Fruit fly (Drosophila melanogaster) whole organism, embryonic: ENCODE data around the gene Mco4.

ENCODE experiments used
- Awh ChIP-seq: fragments of 200-800 bp; sonication (Bioruptor generic); IDR thresholded peaks from 2 replicates; pipeline ENCODE4, ENCODE4 v1.3.6; 2022; ENCODE audit warnings: missing biosample characterization, missing genetic modification characterization
- Blimp-1 ChIP-seq: fragments of 200-800 bp; sonication (Bioruptor generic); optimal IDR thresholded peaks from 3 replicates; lab custom pipeline; 2018; ENCODE audit warnings: missing biosample characterization, missing genetic modification characterization, mild to moderate bottlenecking, moderate library complexity, missing genetic modification reagents
- CG10267 ChIP-seq: fragments of 200-800 bp; sonication (Bioruptor generic); optimal IDR thresholded peaks from 2 replicates; lab custom pipeline; 2018; ENCODE audit warnings: missing biosample characterization, mild to moderate bottlenecking, missing genetic modification characterization, moderate library complexity
- CG11696 ChIP-seq: fragments of 200-800 bp; sonication (Bioruptor generic); IDR thresholded peaks from 2 replicates; pipeline ENCODE4 v1.3.6; 2022; ENCODE audit warnings: missing biosample characterization, missing genetic modification characterization
- CG12744 ChIP-seq: fragments of 200-800 bp; sonication (Bioruptor generic); optimal IDR thresholded peaks from 2 replicates; lab custom pipeline; 2016; ENCODE audit warnings: missing biosample characterization, missing genetic modification characterization
- CG13894 ChIP-seq: fragments of 200-800 bp; sonication (Bioruptor generic); optimal IDR thresholded peaks from 3 replicates; lab custom pipeline; 2018; ENCODE audit warnings: missing biosample characterization, mild to moderate bottlenecking, missing genetic modification characterization, moderate library complexity
- CG15479 ChIP-seq: fragments of 200-800 bp; sonication (Bioruptor generic); optimal IDR thresholded peaks from 3 replicates; lab custom pipeline; 2019; ENCODE audit warnings: missing biosample characterization, mild to moderate bottlenecking, missing genetic modification characterization, moderate library complexity
- CG17186 ChIP-seq: fragments of 200-800 bp; sonication (Bioruptor generic); optimal IDR thresholded peaks from 3 replicates; lab custom pipeline; 2017; ENCODE audit warnings: missing biosample characterization, missing genetic modification reagents, missing genetic modification characterization
- CG17385 ChIP-seq: fragments of 200-800 bp; sonication (Bioruptor generic); optimal IDR thresholded peaks from 3 replicates; lab custom pipeline; 2018; ENCODE audit warnings: missing biosample characterization, mild to moderate bottlenecking, missing genetic modification characterization
- CG1832 ChIP-seq: fragments of 200-800 bp; sonication (Bioruptor generic); optimal IDR thresholded peaks from 2 replicates; lab custom pipeline; 2017; ENCODE audit warnings: missing biosample characterization, mild to moderate bottlenecking, missing genetic modification characterization, inconsistent platforms
- CG32772 ChIP-seq: fragments of 200-800 bp; sonication (Bioruptor generic); IDR thresholded peaks from 2 replicates; pipeline ENCODE4 v1.3.6; 2022; ENCODE audit warnings: missing biosample characterization, missing genetic modification characterization
- CG4730 ChIP-seq: fragments of 200-800 bp; sonication (Bioruptor generic); IDR thresholded peaks from 2 replicates; pipeline ENCODE4 v1.3.6; 2022; ENCODE audit warnings: missing biosample characterization, missing genetic modification characterization
- CG6175 ChIP-seq: fragments of 200-800 bp; sonication (Bioruptor generic); IDR thresholded peaks from 3 replicates; pipeline ENCODE4 v1.3.6; 2022; ENCODE audit warnings: missing biosample characterization, missing genetic modification characterization
- CG6791 ChIP-seq: fragments of 200-800 bp; sonication (Bioruptor generic); IDR thresholded peaks from 3 replicates; pipeline ENCODE4 v1.3.6; 2022; ENCODE audit warnings: missing biosample characterization, missing genetic modification characterization; ENCODE audit not compliant: partially characterized antibody
- CG7839 ChIP-seq: fragments of 200-800 bp; sonication (Bioruptor generic); optimal IDR thresholded peaks from 3 replicates; lab custom pipeline; 2018; ENCODE audit warnings: missing biosample characterization, mild to moderate bottlenecking, missing genetic modification characterization, moderate library complexity
- CG7987 ChIP-seq: fragments of 200-800 bp; sonication (Bioruptor generic); optimal IDR thresholded peaks from 2 replicates; lab custom pipeline; 2018; ENCODE audit warnings: missing biosample characterization, mild to moderate bottlenecking, missing genetic modification characterization, moderate library complexity
- CoRest ChIP-seq: fragments of 200-800 bp; sonication (Bioruptor generic); optimal IDR thresholded peaks from 3 replicates; lab custom pipeline; 2018; ENCODE audit warnings: missing biosample characterization, mild to moderate bottlenecking, missing genetic modification characterization, moderate library complexity
- Deaf1 ChIP-seq: fragments of 200-800 bp; optimal IDR thresholded peaks from 3 replicates; lab custom pipeline; 2019; ENCODE audit warnings: missing biosample characterization, mild to moderate bottlenecking, missing genetic modification characterization, moderate library complexity
- Dek ChIP-seq: fragments of 200-800 bp; sonication (Bioruptor generic); optimal IDR thresholded peaks from 3 replicates; lab custom pipeline; 2019; ENCODE audit warnings: missing biosample characterization, mild to moderate bottlenecking, missing genetic modification characterization, moderate library complexity
- Ets65A ChIP-seq: fragments of 200-800 bp; sonication (Bioruptor generic); peaks from one replicate; lab custom pipeline; 2016; ENCODE audit warnings: missing biosample characterization, missing genetic modification characterization
- Fer1 ChIP-seq: fragments of 200-800 bp; sonication (Bioruptor generic); optimal IDR thresholded peaks from 2 replicates; lab custom pipeline; 2017; ENCODE audit warnings: missing biosample characterization, mild to moderate bottlenecking, missing genetic modification characterization
- Gsc ChIP-seq: fragments of 200-800 bp; sonication (Bioruptor generic); IDR thresholded peaks from 2 replicates; pipeline ENCODE4 v1.3.6; 2022; ENCODE audit warnings: missing biosample characterization, missing genetic modification characterization
- H15 ChIP-seq: fragments of 200-800 bp; sonication (Bioruptor generic); IDR thresholded peaks from 3 replicates; pipeline ENCODE4 v1.3.6; 2022; ENCODE audit warnings: missing biosample characterization, missing genetic modification characterization
- HLHmδ ChIP-seq: fragments of 200-800 bp; sonication (Bioruptor generic); optimal IDR thresholded peaks from 2 replicates; lab custom pipeline; 2018; ENCODE audit warnings: missing biosample characterization, mild to moderate bottlenecking, missing genetic modification characterization, moderate library complexity
- Hr78 ChIP-seq, 2 experiments: fragments of 200-800 bp in 1 of 2; fragments of >200 bp in 1 of 2; sonication (Bioruptor generic) in 1 of 2; optimal IDR thresholded peaks; 2 replicates each; lab custom pipeline; 2017 to 2019; ENCODE audit warnings: missing biosample characterization in 2 of 2, missing genetic modification characterization in 2 of 2, mild to moderate bottlenecking in 1 of 2, moderate library complexity in 1 of 2
- Jarid2 ChIP-seq: fragments of 200-800 bp; sonication (Bioruptor generic); optimal IDR thresholded peaks from 3 replicates; lab custom pipeline; 2017; ENCODE audit warnings: mild to moderate bottlenecking, missing biosample characterization, missing genetic modification reagents, missing genetic modification characterization
- Med ChIP-seq: fragments of 200-800 bp; sonication (Bioruptor generic); peaks from one replicate; lab custom pipeline; 2016; ENCODE audit warnings: missing biosample characterization, missing genetic modification characterization, mild to moderate bottlenecking, inconsistent platforms, moderate library complexity
- Nf-YA ChIP-seq: fragments of 200-800 bp; sonication (Bioruptor generic); IDR thresholded peaks from 2 replicates; pipeline ENCODE4 v1.3.6; 2022; ENCODE audit warnings: missing biosample characterization, missing genetic modification characterization
- bowl ChIP-seq: fragments of 200-800 bp; sonication (Bioruptor generic); IDR thresholded peaks from 2 replicates; pipeline ENCODE4 v1.3.6; 2022; ENCODE audit warnings: missing biosample characterization, missing genetic modification characterization
- bsh ChIP-seq, 2 experiments: fragments of 200-800 bp; sonication (Bioruptor generic); optimal IDR thresholded peaks; 2 replicates each; lab custom pipeline; 2017 to 2018; ENCODE audit warnings: mild to moderate bottlenecking in 2 of 2, missing biosample characterization in 2 of 2, missing genetic modification characterization in 2 of 2, moderate library complexity in 1 of 2
- chif ChIP-seq, 2 experiments: fragments of 200-800 bp; sonication (Bioruptor generic); optimal IDR thresholded peaks; 3 replicates each; lab custom pipeline; 2016; ENCODE audit warnings: missing biosample characterization in 2 of 2, missing genetic modification characterization in 2 of 2
- chinmo ChIP-seq: fragments of 200-800 bp; sonication (Bioruptor generic); IDR thresholded peaks from 4 replicates; pipeline ENCODE4 v1.3.6; 2022; ENCODE audit warnings: missing biosample characterization, missing genetic modification characterization; ENCODE audit not compliant: partially characterized antibody
- crc ChIP-seq: fragments of 200-800 bp; sonication (Bioruptor generic); optimal IDR thresholded peaks from 2 replicates; lab custom pipeline; 2016; ENCODE audit warnings: missing biosample characterization, missing genetic modification characterization
- crol ChIP-seq: fragments of 200-800 bp; sonication (Bioruptor generic); IDR thresholded peaks from 2 replicates; pipeline ENCODE4 v1.3.6; 2022; ENCODE audit warnings: missing biosample characterization, missing genetic modification characterization
- gem ChIP-seq: fragments of 200-800 bp; sonication (Bioruptor generic); optimal IDR thresholded peaks from 2 replicates; lab custom pipeline; 2019; ENCODE audit warnings: missing biosample characterization, mild to moderate bottlenecking, missing genetic modification characterization, moderate library complexity
- grau ChIP-seq: fragments of 200-800 bp; optimal IDR thresholded peaks from 3 replicates; lab custom pipeline; 2019; ENCODE audit warnings: missing biosample characterization, mild to moderate bottlenecking, missing genetic modification characterization, moderate library complexity
- kni ChIP-seq: fragments of 200-800 bp; sonication (Bioruptor generic); optimal IDR thresholded peaks from 3 replicates; lab custom pipeline; 2017; ENCODE audit warnings: mild to moderate bottlenecking, missing biosample characterization, missing genetic modification reagents, missing genetic modification characterization
- knrl ChIP-seq: fragments of 200-800 bp; sonication (Bioruptor generic); IDR thresholded peaks from 3 replicates; pipeline ENCODE4 v1.3.6; 2022; ENCODE audit warnings: missing biosample characterization, missing genetic modification characterization; ENCODE audit not compliant: partially characterized antibody
- pros ChIP-seq: fragments of 200-800 bp; sonication (Bioruptor generic); optimal IDR thresholded peaks from 3 replicates; lab custom pipeline; 2019; ENCODE audit warnings: missing biosample characterization, mild to moderate bottlenecking, missing genetic modification characterization, moderate library complexity
- psq ChIP-seq: fragments of 200-800 bp; sonication (Bioruptor generic); optimal IDR thresholded peaks from 2 replicates; lab custom pipeline; 2017; ENCODE audit warnings: missing biosample characterization, missing genetic modification characterization
- pzg ChIP-seq: fragments of 200-800 bp; sonication (Bioruptor generic); optimal IDR thresholded peaks from 3 replicates; lab custom pipeline; 2018; ENCODE audit warnings: missing biosample characterization, mild to moderate bottlenecking, missing genetic modification characterization, moderate library complexity
- sd ChIP-seq: fragments of 200-800 bp; sonication (Bioruptor generic); optimal IDR thresholded peaks from 3 replicates; lab custom pipeline; 2018; ENCODE audit warnings: missing biosample characterization, mild to moderate bottlenecking, missing genetic modification characterization, moderate library complexity
- tio ChIP-seq: fragments of 200-800 bp; sonication (Bioruptor generic); optimal IDR thresholded peaks from 2 replicates; lab custom pipeline; 2017; ENCODE audit warnings: missing biosample characterization, missing genetic modification characterization, inconsistent platforms
- unc-4 ChIP-seq: fragments of 200-800 bp; sonication (Bioruptor generic); IDR thresholded peaks from 2 replicates; pipeline ENCODE4 v1.3.6; 2022; ENCODE audit warnings: missing biosample characterization, missing genetic modification characterization; ENCODE audit not compliant: partially characterized antibody
- z ChIP-seq: fragments of 200-800 bp; sonication (Bioruptor generic); IDR thresholded peaks from 3 replicates; pipeline ENCODE4 v1.3.6; 2022; ENCODE audit warnings: missing biosample characterization, missing genetic modification characterization
- zen ChIP-seq: fragments of 200-800 bp; sonication (Bioruptor generic); optimal IDR thresholded peaks from 3 replicates; lab custom pipeline; 2018; ENCODE audit warnings: missing biosample characterization, mild to moderate bottlenecking, missing genetic modification characterization, moderate library complexity

Mco4 gene

dm6 chrX:17833986-17834385 lies 21.9 kb downstream of the Mco4 start (continued):
- TF ChIP-seq Dek, result no peak
- no peak for TF ChIP-seq CoRest (tag; lab: Kevin White, UChicago)
- no peak for TF ChIP-seq chif (GFP tag; optimal IDR thresholded peaks at IDR 0.05; lab: Kevin White, UChicago)
- TF ChIP-seq z, result peak; percentile 95
- no peak for TF ChIP-seq CG13894 (tag; lab: Kevin White, UChicago)
- no peak for TF ChIP-seq CG11696
- peak; percentile 71 for TF ChIP-seq sd (tag; lab: Kevin White, UChicago)
- no peak for TF ChIP-seq knrl (GFP tag; lab: Robert Waterston, UW)
- no peak for TF ChIP-seq CG10267
- TF ChIP-seq CG32772 (GFP tag; lab: Robert Waterston, UW), result no peak
- TF ChIP-seq CG17186 (GFP tag; lab: Kevin White, UChicago), result no peak
- TF ChIP-seq unc-4 (GFP tag; lab: Robert Waterston, UW), result 0 out of 2 replicates have a peak, but pooled peaks have one; percentile 20
- no peak for TF ChIP-seq CG7839 (tag; lab: Kevin White, UChicago)
- TF ChIP-seq bsh (GFP tag; optimal IDR thresholded peaks at IDR 0.05; lab: Kevin White, UChicago), result no peak
- no peak for TF ChIP-seq CG6175 (GFP tag; lab: Robert Waterston, UW)
- no peak for TF ChIP-seq HLHmδ (GFP tag; lab: Kevin White, UChicago)
- peak; percentile 14 for TF ChIP-seq CG1832
- TF ChIP-seq H15 (GFP tag; lab: Robert Waterston, UW), result no peak
- TF ChIP-seq pzg (GFP tag; lab: Kevin White, UChicago), result no peak
- TF ChIP-seq Deaf1 (tag; lab: Kevin White, UChicago), result peak; percentile 9

- peak; percentile 75 for TF ChIP-seq kni
- no peak for TF ChIP-seq CG6791
- TF ChIP-seq grau (tag; lab: Kevin White, UChicago), result peak; percentile 84
- no peak for TF ChIP-seq Jarid2 (GFP tag; lab: Kevin White, UChicago)
- peak; percentile 5 for TF ChIP-seq Blimp-1 (GFP tag; lab: Kevin White, UChicago)
- 0 out of 3 replicates have a peak, but pooled peaks have one; percentile 11 for TF ChIP-seq z
- TF ChIP-seq crol (GFP tag; lab: Robert Waterston, UW), result peak; percentile 92
- no peak for TF ChIP-seq CG4730
- TF ChIP-seq crc (GFP tag; lab: Kevin White, UChicago), result no peak
- TF ChIP-seq CG15479 (GFP tag; lab: Kevin White, UChicago), result peak; percentile 55
- 0 out of 2 replicates have a peak, but pooled peaks have one; percentile 7 for TF ChIP-seq Awh (GFP tag; lab: Robert Waterston, UW)
- peak; percentile 9 for TF ChIP-seq CG17385
- no peak for TF ChIP-seq Nf-YA (GFP tag; lab: Robert Waterston, UW)
- peak; percentile 83 for TF ChIP-seq psq (GFP tag; lab: Kevin White, UChicago)
- TF ChIP-seq Gsc, result no peak
- peak; percentile 36 for TF ChIP-seq zen
- no peak for TF ChIP-seq bowl (GFP tag; lab: Robert Waterston, UW)
- TF ChIP-seq bsh (GFP tag; optimal IDR thresholded peaks at IDR 0.05; lab: Kevin White, UChicago), result peak in 1 of 2 experiments; percentile 18
- TF ChIP-seq CG7987 (GFP tag; lab: Kevin White, UChicago), result no peak
- peak; percentile 22 for TF ChIP-seq gem
- TF ChIP-seq Med (GFP tag; lab: Kevin White, UChicago), result peak; percentile 71
- no peak for TF ChIP-seq CG6175 (GFP tag; lab: Robert Waterston, UW)
- TF ChIP-seq CG12744 (GFP tag; lab: Kevin White, UChicago), result no peak
- TF ChIP-seq chinmo, result 0 out of 4 replicates have a peak, but pooled peaks have one; percentile 24
- peak; percentile 73 for TF ChIP-seq Ets65A
- TF ChIP-seq Hr78 (GFP tag; optimal IDR thresholded peaks at IDR 0.05; lab: Kevin White, UChicago), result peak in 1 of 2 experiments; percentile 24
- peak; percentile 93 for TF ChIP-seq pros (GFP tag; lab: Kevin White, UChicago)
- peak; percentile 3 for TF ChIP-seq tio
- TF ChIP-seq Fer1 (GFP tag; lab: Kevin White, UChicago), result no peak
Measured at dm6 chrX:17832163-17833014, 23.5 kb downstream of the Mco4 start.
